Worm (Caenorhabditis elegans) whole organism, midembryonic: Measurements from ENCODE around the gene npr-39.

Source experiments
- T22C8.4 ChIP-seq: fragments of 200-800 bp; sonication (Bioruptor generic); IDR thresholded peaks from 2 replicates; pipeline ENCODE4 v1.3.6; 2022; ENCODE audit warnings: missing genetic modification characterization, missing compliant biosample characterization
- cog-1 ChIP-seq: sonication (generic microtip); optimal IDR thresholded peaks from 2 replicates; lab custom pipeline; 2016; ENCODE audit warnings: missing genetic modification characterization, missing compliant biosample characterization
- flt-1 ChIP-seq: fragments of 200-800 bp; sonication (Bioruptor generic); IDR thresholded peaks from 2 replicates; pipeline ENCODE4 v1.3.6; 2022; ENCODE audit warnings: missing genetic modification characterization, missing compliant biosample characterization
- klf-2 ChIP-seq: fragments of 200-800 bp; sonication (Bioruptor generic); conservative IDR thresholded peaks from 2 replicates; pipeline ENCODE4 v1.3.6; 2022; ENCODE audit warnings: missing genetic modification reagents, missing genetic modification characterization, missing compliant biosample characterization
- med-1 ChIP-seq: sonication (generic microtip); optimal IDR thresholded peaks from 2 replicates; lab custom pipeline; 2017; ENCODE audit warnings: missing genetic modification characterization, mild to moderate bottlenecking, missing compliant biosample characterization, antibody characterized with exemption, missing genetic modification reagents; ENCODE audit not compliant: insufficient read depth
- ref-1 ChIP-seq: fragments of 200-800 bp; sonication (Bioruptor generic); conservative IDR thresholded peaks from 2 replicates; pipeline ENCODE4 v1.3.6; 2022; ENCODE audit warnings: missing genetic modification reagents, missing genetic modification characterization, missing compliant biosample characterization
- tab-1 ChIP-seq: fragments of 200-800 bp; sonication (Bioruptor generic); IDR thresholded peaks from 2 replicates; pipeline ENCODE4 v1.3.6; 2022; ENCODE audit warnings: missing genetic modification characterization, missing compliant biosample characterization
- ztf-23 ChIP-seq: fragments of 200-800 bp; sonication (Bioruptor generic); IDR thresholded peaks from 2 replicates; pipeline ENCODE4 v1.3.6; 2022; ENCODE audit warnings: missing genetic modification reagents, missing genetic modification characterization, missing compliant biosample characterization
- ztf-29 ChIP-seq: fragments of 200-800 bp; sonication (Bioruptor generic); IDR thresholded peaks from 2 replicates; pipeline ENCODE4 v1.3.6; 2022; ENCODE audit warnings: missing genetic modification reagents, missing genetic modification characterization, missing compliant biosample characterization

The npr-39 gene

DNA sequence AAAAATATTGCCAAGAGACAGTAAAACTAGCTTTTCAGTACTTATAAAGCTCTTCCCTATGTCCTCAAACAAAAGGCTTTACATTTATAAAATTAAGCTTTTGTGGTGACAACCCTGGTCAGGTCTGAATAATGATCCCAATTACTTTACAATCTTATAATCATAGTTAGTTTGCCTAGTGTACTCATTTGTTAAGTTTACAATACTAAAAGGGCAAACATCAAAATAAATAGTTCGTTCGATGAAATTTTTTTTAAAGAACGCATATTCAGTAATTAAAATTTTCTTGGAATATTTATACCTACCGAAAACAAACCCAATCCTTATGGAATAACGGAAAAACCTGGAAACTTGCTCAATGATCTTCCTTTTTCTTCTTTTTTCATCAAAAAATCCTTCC is 8.1 kb upstream of the npr-39 start:
- TF ChIP-seq klf-2 (GFP tag; lab: Robert Waterston, UW) = no peak
- no peak for TF ChIP-seq T22C8.4
- TF ChIP-seq med-1 (GFP tag; lab: Kevin White, UChicago) = no peak
- no peak for TF ChIP-seq cog-1 (tag; lab: Kevin White, UChicago)
- no peak for TF ChIP-seq ztf-23
- no peak for TF ChIP-seq tab-1 (GFP tag; lab: Robert Waterston, UW)

ce11 chrV:10060039-10060438 is 6.8 kb upstream of the npr-39 start:
- TF ChIP-seq T22C8.4 = no peak
- no peak for TF ChIP-seq ztf-29 (GFP tag; lab: Robert Waterston, UW)
- no peak for TF ChIP-seq cog-1 (tag; lab: Kevin White, UChicago)
- no peak for TF ChIP-seq flt-1
- no peak for TF ChIP-seq med-1 (GFP tag; lab: Kevin White, UChicago)
- no peak for TF ChIP-seq klf-2 (GFP tag; lab: Robert Waterston, UW)
- TF ChIP-seq tab-1 (GFP tag; lab: Robert Waterston, UW) = no peak
- TF ChIP-seq ref-1 (GFP tag; lab: Robert Waterston, UW) = no peak
- TF ChIP-seq ztf-23 = no peak

DNA sequence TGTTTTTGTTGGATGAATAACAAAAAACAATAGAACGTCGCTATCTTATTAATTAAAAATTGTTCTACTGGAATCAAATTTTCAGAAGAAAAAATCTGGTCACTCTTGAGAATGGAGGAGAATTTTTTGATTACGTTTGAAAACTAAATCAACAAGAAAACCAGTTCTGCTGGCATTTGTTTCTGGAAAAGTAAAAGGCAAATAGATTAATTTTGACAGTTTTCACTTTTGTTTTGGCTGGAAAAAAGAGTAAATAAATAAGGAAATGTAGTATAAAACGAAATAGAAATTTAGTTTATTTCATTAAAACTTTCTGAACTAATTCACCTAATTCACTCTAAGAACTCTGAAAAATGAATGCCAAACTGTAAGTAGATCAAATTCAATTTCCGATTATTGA is 2.6 kb upstream of the npr-39 start, which contains the start of gene fipr-13:
Gene fipr-13, plus strand, starts transcription at position 301 of the 400 bp plus-strand sequence.
- TF ChIP-seq ref-1 (GFP tag; lab: Robert Waterston, UW) (no peak), tab-1 (GFP tag; lab: Robert Waterston, UW) (no peak), klf-2 (GFP tag; lab: Robert Waterston, UW) (no peak), ztf-23 (no peak), ztf-29 (GFP tag; lab: Robert Waterston, UW) (no peak), flt-1 (no peak), T22C8.4 (no peak), med-1 (GFP tag; lab: Kevin White, UChicago) (no peak)

- no peak for TF ChIP-seq flt-1
- TF ChIP-seq ztf-23 = no peak
- no peak for TF ChIP-seq tab-1 (GFP tag; lab: Robert Waterston, UW)
- no peak for TF ChIP-seq klf-2 (GFP tag; lab: Robert Waterston, UW)
- no peak for TF ChIP-seq T22C8.4
- no peak for TF ChIP-seq med-1 (GFP tag; lab: Kevin White, UChicago)
- no peak for TF ChIP-seq cog-1 (tag; lab: Kevin White, UChicago)
- no peak for TF ChIP-seq ztf-29 (GFP tag; lab: Robert Waterston, UW)
- no peak for TF ChIP-seq ref-1 (GFP tag; lab: Robert Waterston, UW)
Measured at ce11 chrV:10065679-10066078, 1.2 kb upstream of the npr-39 start.

- TF ChIP-seq flt-1 (no peak), tab-1 (GFP tag; lab: Robert Waterston, UW) (no peak), ztf-23 (no peak), cog-1 (tag; lab: Kevin White, UChicago) (no peak), ref-1 (GFP tag; lab: Robert Waterston, UW) (no peak), ztf-29 (GFP tag; lab: Robert Waterston, UW) (no peak), med-1 (GFP tag; lab: Kevin White, UChicago) (no peak), T22C8.4 (no peak), klf-2 (GFP tag; lab: Robert Waterston, UW) (no peak)
Measured at ce11 chrV:10070541-10070940, 3.7 kb downstream of the npr-39 start, which contains the start of gene nhr-192. nhr-192 (minus strand) TSS chrV:10070641.

- TF ChIP-seq klf-2 (GFP tag; lab: Robert Waterston, UW) (no peak), ztf-29 (GFP tag; lab: Robert Waterston, UW) (no peak), flt-1 (no peak), ztf-23 (no peak), tab-1 (GFP tag; lab: Robert Waterston, UW) (no peak), med-1 (GFP tag; lab: Kevin White, UChicago) (no peak), cog-1 (tag; lab: Kevin White, UChicago) (no peak), T22C8.4 (no peak), ref-1 (GFP tag; lab: Robert Waterston, UW) (no peak)
Measured at ce11 chrV:10072721-10073120, 5.9 kb downstream of the npr-39 start.

ce11 chrV:10073793-10074192 is 6.9 kb downstream of the npr-39 start, which contains the start of gene F57A8.6:
F57A8.6 (minus strand) TSS chrV:10073893.
- TF ChIP-seq T22C8.4 (no peak), klf-2 (GFP tag; lab: Robert Waterston, UW) (no peak), ref-1 (GFP tag; lab: Robert Waterston, UW) (no peak), med-1 (GFP tag; lab: Kevin White, UChicago) (no peak), flt-1 (no peak), tab-1 (GFP tag; lab: Robert Waterston, UW) (no peak), ztf-23 (no peak), ztf-29 (GFP tag; lab: Robert Waterston, UW) (no peak), cog-1 (tag; lab: Kevin White, UChicago) (no peak)

DNA sequence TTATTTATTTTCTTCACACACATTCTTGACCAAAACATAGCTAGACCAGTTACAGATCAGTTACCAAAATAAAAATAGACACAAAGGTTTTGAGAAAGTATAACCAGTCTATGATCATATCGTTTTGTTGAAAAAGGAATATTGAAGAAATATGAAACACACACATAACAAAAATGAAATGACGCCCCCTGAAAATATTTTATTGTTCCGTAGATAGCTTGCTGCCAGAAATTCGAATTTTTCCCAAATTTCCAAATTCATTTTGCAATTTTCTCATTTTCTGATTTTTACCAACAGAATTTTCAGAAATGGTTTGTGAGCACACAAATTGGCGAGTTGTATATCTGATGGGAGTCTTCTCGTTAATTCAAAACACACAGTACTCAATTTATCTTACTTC is 8.6 kb downstream of the npr-39 start, which contains the start of gene F57A8.7:
Gene F57A8.7, plus strand, starts transcription at position 301 of the 400 bp plus-strand sequence.
- TF ChIP-seq T22C8.4 (no peak), ztf-29 (GFP tag; lab: Robert Waterston, UW) (no peak), ztf-23 (no peak)

DNA sequence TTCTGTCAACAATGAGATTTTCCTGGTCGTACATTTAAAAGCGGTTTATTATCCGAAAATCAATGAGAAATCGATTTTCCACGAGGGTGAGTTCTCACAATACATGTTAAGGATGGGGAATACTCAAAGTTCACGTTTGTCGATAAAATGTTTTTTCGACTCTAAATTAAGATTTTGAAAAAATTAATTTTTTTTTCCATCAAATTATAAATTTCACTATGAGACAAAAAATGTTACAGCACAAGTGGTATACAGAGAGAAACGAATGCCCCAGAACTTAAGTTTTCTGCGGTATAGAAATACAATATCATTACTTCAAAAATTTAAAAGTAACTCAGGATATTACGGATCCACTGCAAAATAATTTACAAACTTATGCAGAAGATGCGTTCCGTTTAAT is 11.4 kb downstream of the npr-39 start, which contains the start of gene R04B5.1:
Gene R04B5.1, minus strand, starts transcription at position 101 of the 400 bp plus-strand sequence.
- no peak for TF ChIP-seq ztf-23
- TF ChIP-seq klf-2 (GFP tag; lab: Robert Waterston, UW) = no peak

ce11 chrV:10080905-10081304 is 14.0 kb downstream of the npr-39 start:
- TF ChIP-seq T22C8.4 = no peak
- TF ChIP-seq cog-1 (tag; lab: Kevin White, UChicago) = no peak
- no peak for TF ChIP-seq ref-1 (GFP tag; lab: Robert Waterston, UW)
- TF ChIP-seq flt-1 = no peak
- no peak for TF ChIP-seq ztf-29 (GFP tag; lab: Robert Waterston, UW)
- no peak for TF ChIP-seq tab-1 (GFP tag; lab: Robert Waterston, UW)
- no peak for TF ChIP-seq ztf-23
- no peak for TF ChIP-seq med-1 (GFP tag; lab: Kevin White, UChicago)
- TF ChIP-seq klf-2 (GFP tag; lab: Robert Waterston, UW) = no peak
